Worm (Caenorhabditis elegans) whole organism, L4 larva: Measurements from ENCODE around the gene set-13.

ENCODE experiments used
- T26A8.4 ChIP-seq: fragments of 200-800 bp; sonication (Bioruptor generic); IDR thresholded peaks from 2 replicates; pipeline ENCODE4 v1.3.6; 2022; ENCODE audit warnings: missing genetic modification characterization, missing compliant biosample characterization
- Y75B8A.6 ChIP-seq: fragments of 200-800 bp; sonication (Bioruptor generic); IDR thresholded peaks from 2 replicates; pipeline ENCODE4 v1.3.6; 2022; ENCODE audit warnings: missing genetic modification reagents, missing genetic modification characterization, missing compliant biosample characterization
- egl-43 ChIP-seq: fragments of 200-800 bp; sonication (Bioruptor generic); IDR thresholded peaks from 2 replicates; pipeline ENCODE4 v1.3.6; 2022; ENCODE audit warnings: missing genetic modification reagents, missing genetic modification characterization, missing compliant biosample characterization
- nhr-111 ChIP-seq: fragments of 200-800 bp; sonication (Bioruptor generic); optimal IDR thresholded peaks from 2 replicates; lab custom pipeline; 2018; ENCODE audit warnings: mild to moderate bottlenecking, missing genetic modification characterization, missing compliant biosample characterization
- nhr-237 ChIP-seq: sonication (generic microtip); optimal IDR thresholded peaks from 2 replicates; lab custom pipeline; 2017; ENCODE audit warnings: missing biosample characterization, missing genetic modification characterization
- nhr-6 ChIP-seq: fragments of 150-350 bp; optimal IDR thresholded peaks from 2 replicates; lab custom pipeline; 2014; ENCODE audit warnings: missing biosample characterization, missing genetic modification characterization

DNA sequence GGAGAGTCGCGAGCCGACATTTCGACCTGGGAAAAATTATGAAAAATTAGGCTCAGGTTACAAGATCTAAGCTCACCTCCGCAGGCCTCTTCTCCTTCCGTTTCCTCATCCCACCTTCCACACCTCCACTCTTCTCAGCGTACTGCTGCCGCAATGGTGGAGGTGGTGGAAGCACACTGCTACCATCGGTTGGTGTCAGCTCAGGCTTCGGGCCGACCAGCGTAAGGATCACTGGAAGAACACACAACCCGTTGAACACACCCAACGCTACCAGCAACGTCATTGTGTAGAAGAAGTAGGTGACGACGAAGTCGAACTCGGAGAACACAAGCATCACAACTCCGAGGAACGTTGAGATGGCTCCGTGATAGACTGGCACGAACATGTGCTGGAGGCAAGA, 28.9 kb downstream of the set-13 start:
- TF ChIP-seq egl-43 (GFP tag; lab: Robert Waterston, UW) = no peak
- no peak for TF ChIP-seq Y75B8A.6
- no peak for TF ChIP-seq nhr-237 (tag; lab: Kevin White, UChicago)
- TF ChIP-seq nhr-6 (tag; lab: Kevin White, UChicago) = no peak
- TF ChIP-seq T26A8.4 (GFP tag; lab: Robert Waterston, UW) = no peak
- TF ChIP-seq nhr-111 = no peak
